Fruit fly (Drosophila melanogaster) whole organism, wandering third instar larva: Measurements from ENCODE around the gene cv.
A peak's percentile ranks its signal among the peaks of the same experiment; 100 is the strongest.

Experiments used
- Abd-B ChIP-seq: fragments of >200 bp; optimal IDR thresholded peaks from 2 replicates; lab custom pipeline; 2017; ENCODE audit warnings: missing biosample characterization, missing genetic modification characterization
- CG32264 ChIP-seq: fragments of 200-800 bp; sonication (Bioruptor generic); optimal IDR thresholded peaks from 2 replicates; lab custom pipeline; 2016; ENCODE audit warnings: missing biosample characterization, missing genetic modification characterization
- CG9705 ChIP-seq: fragments of 200-800 bp; sonication (Bioruptor generic); optimal IDR thresholded peaks from 2 replicates; lab custom pipeline; 2018; ENCODE audit warnings: missing biosample characterization, mild to moderate bottlenecking, missing genetic modification characterization
- Dif ChIP-seq: fragments of 200-275, 200-300 bp; sonication (Bioruptor generic); optimal IDR thresholded peaks from 2 replicates; lab custom pipeline; 2018; ENCODE audit warnings: missing biosample characterization, missing genetic modification characterization; ENCODE audit not compliant: partially characterized antibody
- GATAd ChIP-seq: sonication (Bioruptor generic); optimal IDR thresholded peaks from 2 replicates; lab custom pipeline; 2016; ENCODE audit warnings: missing biosample characterization, missing genetic modification characterization
- HLH106 ChIP-seq: fragments of 200-800 bp; optimal IDR thresholded peaks from 3 replicates; lab custom pipeline; 2019; ENCODE audit warnings: missing biosample characterization, mild to moderate bottlenecking, missing genetic modification characterization, moderate library complexity
- Hnf4 ChIP-seq: fragments of 200-800 bp; sonication (Bioruptor generic); optimal IDR thresholded peaks from 2 replicates; lab custom pipeline; 2016; ENCODE audit warnings: missing biosample characterization, mild to moderate bottlenecking, missing genetic modification characterization
- Hr83 ChIP-seq: fragments of 200-300 bp; sonication (Bioruptor generic); optimal IDR thresholded peaks from 2 replicates; lab custom pipeline; 2016; ENCODE audit warnings: missing biosample characterization, mild to moderate bottlenecking, missing genetic modification characterization, moderate library complexity; ENCODE audit not compliant: poor library complexity, severe bottlenecking
- Jra ChIP-seq: sonication (Bioruptor generic); optimal IDR thresholded peaks from 2 replicates; lab custom pipeline; 2016; ENCODE audit warnings: missing biosample characterization, missing genetic modification characterization
- Mio ChIP-seq: sonication (Bioruptor generic); optimal IDR thresholded peaks from 2 replicates; lab custom pipeline; 2016; ENCODE audit warnings: missing biosample characterization, missing genetic modification characterization
- Myc ChIP-seq: fragments of >200 bp; optimal IDR thresholded peaks from 2 replicates; lab custom pipeline; 2017
- N ChIP-seq: fragments of >200 bp; optimal IDR thresholded peaks from 2 replicates; lab custom pipeline; 2018; ENCODE audit warnings: missing biosample characterization, missing external identifiers, missing genetic modification characterization
- OdsH ChIP-seq: fragments of 200-800 bp; sonication (Bioruptor generic); optimal IDR thresholded peaks from 2 replicates; lab custom pipeline; 2016; ENCODE audit warnings: missing biosample characterization, mild to moderate bottlenecking, missing genetic modification characterization
- Rel ChIP-seq, 2 experiments: fragments of 200-800 bp; sonication (Bioruptor generic) in 1 of 2; optimal IDR thresholded peaks; 2 replicates in 1 of 2; 3 replicates in 1 of 2; lab custom pipeline; 2016 to 2019; ENCODE audit warnings: mild to moderate bottlenecking in 2 of 2, missing biosample characterization in 2 of 2, missing genetic modification characterization in 2 of 2, moderate library complexity in 1 of 2
- Sp1 ChIP-seq: fragments of 200-800 bp; sonication (Bioruptor generic); optimal IDR thresholded peaks from 3 replicates; lab custom pipeline; 2019; ENCODE audit warnings: missing biosample characterization, mild to moderate bottlenecking, missing genetic modification characterization, moderate library complexity
- Vsx2 ChIP-seq: fragments of 200-300, 225-300 bp; sonication (Bioruptor generic); optimal IDR thresholded peaks from 2 replicates; lab custom pipeline; 2018; ENCODE audit warnings: missing biosample characterization, missing genetic modification characterization; ENCODE audit not compliant: partially characterized antibody
- br ChIP-seq: fragments of 200-800 bp; sonication (Bioruptor generic); optimal IDR thresholded peaks from 2 replicates; lab custom pipeline; 2016; ENCODE audit warnings: missing biosample characterization, missing genetic modification characterization
- brk ChIP-seq: fragments of 200-800 bp; sonication (Bioruptor generic); optimal IDR thresholded peaks from 2 replicates; lab custom pipeline; 2016; ENCODE audit warnings: missing biosample characterization, mild to moderate bottlenecking, missing genetic modification characterization
- dl ChIP-seq, 2 experiments: fragments of 175-275, 200-275 bp in 1 of 2; fragments of 200-275 bp in 1 of 2; sonication (Bioruptor generic); optimal IDR thresholded peaks; lab custom pipeline; 2018; ENCODE audit warnings: mild to moderate bottlenecking in 2 of 2, missing biosample characterization in 2 of 2, missing genetic modification characterization in 2 of 2, moderate library complexity in 2 of 2; ENCODE audit not compliant: partially characterized antibody in 2 of 2, insufficient read depth in 1 of 2
- dmrt93B ChIP-seq: fragments of 200-800 bp; sonication (Bioruptor generic); optimal IDR thresholded peaks from 2 replicates; lab custom pipeline; 2018; ENCODE audit warnings: missing biosample characterization, mild to moderate bottlenecking, missing genetic modification characterization
- ey ChIP-seq: fragments of 200-800 bp; sonication (Bioruptor generic); optimal IDR thresholded peaks from 2 replicates; lab custom pipeline; 2016; ENCODE audit warnings: missing biosample characterization, missing genetic modification characterization
- foxo ChIP-seq, 2 experiments: fragments of 200-800 bp; sonication (Bioruptor generic); optimal IDR thresholded peaks; 2 replicates in 1 of 2; 3 replicates in 1 of 2; lab custom pipeline; 2016 to 2017; ENCODE audit warnings: missing biosample characterization in 2 of 2, missing genetic modification characterization in 2 of 2
- fru ChIP-seq: fragments of 200-800 bp; sonication (Bioruptor generic); optimal IDR thresholded peaks from 3 replicates; lab custom pipeline; 2016; ENCODE audit warnings: missing biosample characterization, mild to moderate bottlenecking, missing genetic modification characterization
- h ChIP-seq: fragments of 200-800 bp; sonication (Bioruptor generic); optimal IDR thresholded peaks from 3 replicates; lab custom pipeline; 2016; ENCODE audit warnings: missing biosample characterization, mild to moderate bottlenecking, missing genetic modification characterization
- pan ChIP-seq: fragments of >200 bp; optimal IDR thresholded peaks from 2 replicates; lab custom pipeline; 2017
- psq ChIP-seq: fragments of 200-800 bp; sonication (Bioruptor generic); optimal IDR thresholded peaks from 3 replicates; lab custom pipeline; 2017; ENCODE audit warnings: missing biosample characterization, mild to moderate bottlenecking, missing genetic modification characterization, moderate library complexity
- rgr ChIP-seq: fragments of 200-800 bp; sonication (Bioruptor generic); optimal IDR thresholded peaks from 3 replicates; lab custom pipeline; 2016; ENCODE audit warnings: missing biosample characterization, mild to moderate bottlenecking, missing genetic modification characterization
- sage ChIP-seq: fragments of 200-800 bp; sonication (Bioruptor generic); optimal IDR thresholded peaks from 2 replicates; lab custom pipeline; 2016; ENCODE audit warnings: missing biosample characterization, mild to moderate bottlenecking, missing genetic modification characterization
- sv ChIP-seq: fragments of 200-800 bp; sonication (Bioruptor generic); optimal IDR thresholded peaks from 3 replicates; lab custom pipeline; 2016; ENCODE audit warnings: missing biosample characterization, missing genetic modification characterization
- tai ChIP-seq: sonication (Bioruptor generic); optimal IDR thresholded peaks from 2 replicates; lab custom pipeline; 2016; ENCODE audit warnings: missing biosample characterization, missing genetic modification characterization
- usp ChIP-seq: fragments of >200 bp; optimal IDR thresholded peaks from 2 replicates; lab custom pipeline; 2017; ENCODE audit warnings: missing biosample characterization, missing genetic modification characterization
- woc ChIP-seq: sonication (Bioruptor generic); optimal IDR thresholded peaks from 2 replicates; lab custom pipeline; 2016; ENCODE audit warnings: missing biosample characterization, mild to moderate bottlenecking, missing genetic modification characterization

Gene cv

dm6 chrX:5717741-5718475 lies 28.1 kb downstream of the cv start, which contains the start of gene CG33080:
CG33080 (minus strand) TSS chrX:5717778.
- TF ChIP-seq Mio, result no peak
- TF ChIP-seq Hnf4 (GFP tag; lab: Kevin White, UChicago), result peak; percentile 27
- no peak for TF ChIP-seq dmrt93B
- TF ChIP-seq HLH106 (tag; lab: Kevin White, UChicago), result peak; percentile 7
- TF ChIP-seq h (GFP tag; lab: Kevin White, UChicago), result peak; percentile 55
- TF ChIP-seq rgr, result peak; percentile 13
- TF ChIP-seq foxo (GFP tag; optimal IDR thresholded peaks at IDR 0.05; lab: Kevin White, UChicago), result peak in 1 of 2 experiments; percentile 23
- peak; percentile 97 for TF ChIP-seq Vsx2
- TF ChIP-seq sv (GFP tag; lab: Kevin White, UChicago), result no peak
- TF ChIP-seq fru, result peak; percentile 1
- TF ChIP-seq br (GFP tag; lab: Kevin White, UChicago), result peak; percentile 15
- no peak for TF ChIP-seq pan (lab: Kevin White, UChicago)
- TF ChIP-seq, all 38 proteins: peak for 8

dm6 chrX:5718476-5719012 lies 28.7 kb downstream of the cv start:
- peak; percentile 39 for TF ChIP-seq br (GFP tag; lab: Kevin White, UChicago)
- no peak for TF ChIP-seq dl (GFP tag; optimal IDR thresholded peaks at IDR 0.05; lab: Kevin White, UChicago; ENCODE audit: insufficient read depth in 1 of 2, partially characterized antibody in 2 of 2)
- no peak for TF ChIP-seq Hr83 (GFP tag; lab: Kevin White, UChicago)
- TF ChIP-seq h (GFP tag; lab: Kevin White, UChicago), result peak; percentile 70
- TF ChIP-seq Sp1, result peak; percentile 81
- peak; percentile 72 for TF ChIP-seq OdsH (GFP tag; lab: Kevin White, UChicago)
- TF ChIP-seq Abd-B, result no peak
- TF ChIP-seq Hnf4 (GFP tag; lab: Kevin White, UChicago), result peak; percentile 55
- TF ChIP-seq brk, result peak; percentile 45
- peak; percentile 67 for TF ChIP-seq fru
- no peak for TF ChIP-seq Dif (GFP tag; lab: Kevin White, UChicago)
- no peak for TF ChIP-seq usp (GFP tag; lab: Kevin White, UChicago)
- TF ChIP-seq Myc (lab: Kevin White, UChicago), result no peak
- TF ChIP-seq dmrt93B, result peak; percentile 42
- peak; percentile 84 for TF ChIP-seq rgr
- TF ChIP-seq tai (GFP tag; lab: Kevin White, UChicago), result no peak
- no peak for TF ChIP-seq Vsx2
- TF ChIP-seq sage (GFP tag; lab: Kevin White, UChicago), result peak; percentile 52
- TF ChIP-seq sv (GFP tag; lab: Kevin White, UChicago), result no peak
- TF ChIP-seq Rel (GFP tag; optimal IDR thresholded peaks at IDR 0.05; lab: Kevin White, UChicago), result no peak
- peak; percentile 67 for TF ChIP-seq Rel (tag; optimal IDR thresholded peaks at IDR 0.05; lab: Kevin White, UChicago)
- TF ChIP-seq GATAd (GFP tag; lab: Kevin White, UChicago), result no peak
- peak in 1 of 2 experiments; percentile 83 for TF ChIP-seq foxo (GFP tag; optimal IDR thresholded peaks at IDR 0.05; lab: Kevin White, UChicago)
- TF ChIP-seq ey (GFP tag; lab: Kevin White, UChicago), result peak; percentile 46
- peak; percentile 59 for TF ChIP-seq CG9705
- no peak for TF ChIP-seq CG32264 (GFP tag; lab: Kevin White, UChicago)
- TF ChIP-seq psq (GFP tag; lab: Kevin White, UChicago), result peak; percentile 55
- TF ChIP-seq Mio, result no peak
- no peak for TF ChIP-seq N (GFP tag; lab: Kevin White, UChicago)
- TF ChIP-seq woc (GFP tag; lab: Kevin White, UChicago), result no peak
- TF ChIP-seq Jra (GFP tag; lab: Kevin White, UChicago), result no peak
- TF ChIP-seq HLH106 (tag; lab: Kevin White, UChicago), result peak; percentile 84
- TF ChIP-seq, all 38 proteins: peak for 16

- TF ChIP-seq usp (GFP tag; lab: Kevin White, UChicago), result no peak
- no peak for TF ChIP-seq Rel (GFP tag; optimal IDR thresholded peaks at IDR 0.05; lab: Kevin White, UChicago)
- peak; percentile 44 for TF ChIP-seq Rel (tag; optimal IDR thresholded peaks at IDR 0.05; lab: Kevin White, UChicago)
These were observed 33.8 kb downstream of the cv start for dm6 chrX:5723577-5723976.
